Worm (Caenorhabditis elegans) whole organism, midembryonic: ENCODE measurements around the gene cyp-33E1.

ENCODE experiments used
- ref-1 ChIP-seq: fragments of 200-800 bp; sonication (Bioruptor generic); conservative IDR thresholded peaks from 2 replicates; pipeline ENCODE4 v1.3.6; 2022; ENCODE audit warnings: missing genetic modification reagents, missing genetic modification characterization, missing compliant biosample characterization
- tab-1 ChIP-seq: fragments of 200-800 bp; sonication (Bioruptor generic); IDR thresholded peaks from 2 replicates; pipeline ENCODE4 v1.3.6; 2022; ENCODE audit warnings: missing genetic modification characterization, missing compliant biosample characterization

DNA sequence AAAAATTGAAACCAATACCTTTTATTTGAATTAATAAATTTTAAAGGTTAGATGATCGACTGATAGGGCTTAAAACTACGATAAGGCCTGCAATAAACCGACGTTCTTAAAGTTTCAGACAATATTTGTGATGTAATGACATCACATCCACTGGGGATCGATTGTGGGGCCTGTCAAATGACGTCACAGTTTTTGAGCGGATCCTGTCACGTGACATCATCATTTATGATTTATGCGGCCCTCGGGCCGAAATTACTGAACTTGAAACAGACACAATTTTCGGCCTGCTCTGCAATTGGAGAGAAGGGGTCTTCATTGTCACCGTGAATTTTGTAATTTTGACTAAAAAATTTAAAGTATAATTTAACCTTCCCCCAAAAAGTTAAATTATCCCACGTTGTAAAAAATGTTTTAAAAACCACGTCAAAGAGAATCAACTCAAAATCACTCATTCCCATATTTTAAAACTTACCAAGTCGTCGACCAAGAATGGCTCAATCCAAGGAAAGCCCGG is 5.8 kb upstream of the cyp-33E1 start, which contains the start of gene C49C8.1:
- no peak for TF ChIP-seq ref-1
- TF ChIP-seq tab-1 (GFP tag; lab: Robert Waterston, UW): no peak
